Worm (Caenorhabditis elegans) whole organism, late embryonic: ENCODE measurements around the gene Y38F1A.8.

ENCODE experiments used
- C08G9.2 ChIP-seq: sonication (generic microtip); optimal IDR thresholded peaks from 2 replicates; lab custom pipeline; 2016; ENCODE audit warnings: mild to moderate bottlenecking, missing genetic modification characterization, moderate library complexity, missing compliant biosample characterization
- K02D7.2 ChIP-seq: sonication (generic microtip); optimal IDR thresholded peaks from 2 replicates; lab custom pipeline; 2017; ENCODE audit warnings: mild to moderate bottlenecking, missing genetic modification characterization, missing compliant biosample characterization
- ahr-1 ChIP-seq: sonication (generic microtip); optimal IDR thresholded peaks from 2 replicates; lab custom pipeline; 2016; ENCODE audit warnings: missing genetic modification characterization, missing compliant biosample characterization
- ceh-14 ChIP-seq: sonication (generic microtip); optimal IDR thresholded peaks from 2 replicates; lab custom pipeline; 2016; ENCODE audit warnings: missing genotype, missing genetic modification characterization, missing compliant biosample characterization
- ceh-18 ChIP-seq: sonication (generic microtip); optimal IDR thresholded peaks from 2 replicates; lab custom pipeline; 2016; ENCODE audit warnings: missing genetic modification characterization, missing compliant biosample characterization
- ceh-19 ChIP-seq: fragments of 200-800 bp; sonication (Bioruptor generic); optimal IDR thresholded peaks from 2 replicates; lab custom pipeline; 2018; ENCODE audit warnings: mild to moderate bottlenecking, missing genetic modification characterization, missing compliant biosample characterization
- ceh-2 ChIP-seq: sonication (generic microtip); optimal IDR thresholded peaks from 2 replicates; lab custom pipeline; 2016; ENCODE audit warnings: missing genotype, missing genetic modification characterization, missing compliant biosample characterization
- ceh-24 ChIP-seq: sonication (generic microtip); optimal IDR thresholded peaks from 2 replicates; lab custom pipeline; 2016; ENCODE audit warnings: mild to moderate bottlenecking, missing genetic modification characterization, missing compliant biosample characterization
- ceh-30 ChIP-seq: fragments of 150-350 bp; optimal IDR thresholded peaks from 2 replicates; lab custom pipeline; 2014; ENCODE audit warnings: missing biosample characterization, missing genetic modification characterization
- ceh-34 ChIP-seq: sonication (generic microtip); optimal IDR thresholded peaks from 2 replicates; lab custom pipeline; 2016; ENCODE audit warnings: mild to moderate bottlenecking, missing genetic modification characterization, missing compliant biosample characterization
- ceh-48 ChIP-seq: sonication (generic microtip); optimal IDR thresholded peaks from 2 replicates; lab custom pipeline; 2016; ENCODE audit warnings: missing genetic modification characterization, inconsistent platforms, missing compliant biosample characterization
- ceh-6 ChIP-seq: fragments of 200-800 bp; sonication (Bioruptor generic); optimal IDR thresholded peaks from 2 replicates; lab custom pipeline; 2018; ENCODE audit warnings: mild to moderate bottlenecking, missing genetic modification characterization, missing compliant biosample characterization
- dmd-4 ChIP-seq: sonication (generic microtip); optimal IDR thresholded peaks from 2 replicates; lab custom pipeline; 2016; ENCODE audit warnings: borderline replicate concordance, missing genetic modification characterization, missing compliant biosample characterization
- dve-1 ChIP-seq: sonication (generic microtip); optimal IDR thresholded peaks from 2 replicates; lab custom pipeline; 2017; ENCODE audit warnings: antibody characterized with exemption, mild to moderate bottlenecking, missing genetic modification characterization, missing compliant biosample characterization
- elt-2 ChIP-seq: sonication (generic microtip); optimal IDR thresholded peaks from 2 replicates; lab custom pipeline; 2016; ENCODE audit warnings: missing genetic modification reagents, missing genetic modification characterization, missing compliant biosample characterization
- elt-4 ChIP-seq: sonication (generic microtip); optimal IDR thresholded peaks from 2 replicates; lab custom pipeline; 2016; ENCODE audit warnings: missing genetic modification characterization, missing compliant biosample characterization
- ets-4 ChIP-seq: sonication (generic microtip); optimal IDR thresholded peaks from 2 replicates; lab custom pipeline; 2016; ENCODE audit warnings: missing genetic modification characterization, missing compliant biosample characterization
- eyg-1 ChIP-seq: sonication (generic microtip); optimal IDR thresholded peaks from 2 replicates; lab custom pipeline; 2016; ENCODE audit warnings: missing genotype, missing genetic modification characterization, missing compliant biosample characterization
- fkh-10 ChIP-seq: fragments of 150-350 bp; optimal IDR thresholded peaks from 2 replicates; lab custom pipeline; 2014; ENCODE audit warnings: missing biosample characterization, missing genetic modification reagents, missing genetic modification characterization
- gmeb-2 ChIP-seq: sonication (generic microtip); optimal IDR thresholded peaks from 2 replicates; lab custom pipeline; 2016; ENCODE audit warnings: missing genetic modification characterization, inconsistent platforms, missing compliant biosample characterization
- hlh-15 ChIP-seq: sonication (generic microtip); optimal IDR thresholded peaks from 2 replicates; lab custom pipeline; 2016; ENCODE audit warnings: missing genetic modification characterization, missing compliant biosample characterization
- hlh-30 ChIP-seq: sonication (generic microtip); optimal IDR thresholded peaks from 2 replicates; lab custom pipeline; 2017; ENCODE audit warnings: antibody characterized with exemption, missing genetic modification characterization, missing compliant biosample characterization; ENCODE audit not compliant: insufficient read depth
- hlh-6 ChIP-seq: sonication (generic microtip); optimal IDR thresholded peaks from 2 replicates; lab custom pipeline; 2016; ENCODE audit warnings: missing genotype, missing genetic modification characterization, missing compliant biosample characterization
- hlh-8 ChIP-seq: sonication (generic microtip); optimal IDR thresholded peaks from 2 replicates; lab custom pipeline; 2016; ENCODE audit warnings: missing genotype, missing genetic modification characterization, missing compliant biosample characterization
- lin-11 ChIP-seq: fragments of 200-800 bp; sonication (Bioruptor generic); optimal IDR thresholded peaks from 2 replicates; lab custom pipeline; 2018; ENCODE audit warnings: mild to moderate bottlenecking, missing genetic modification characterization, missing compliant biosample characterization
- madf-2 ChIP-seq: sonication (generic microtip); optimal IDR thresholded peaks from 2 replicates; lab custom pipeline; 2017; ENCODE audit warnings: missing genetic modification characterization, missing compliant biosample characterization
- nhr-11 ChIP-seq: fragments of 150-350 bp; optimal IDR thresholded peaks from 2 replicates; lab custom pipeline; 2014; ENCODE audit warnings: missing biosample characterization, missing genetic modification characterization
- odd-2 ChIP-seq: sonication (generic microtip); optimal IDR thresholded peaks from 2 replicates; lab custom pipeline; 2017; ENCODE audit warnings: antibody characterized with exemption, mild to moderate bottlenecking, missing genetic modification characterization, missing compliant biosample characterization
- pat-9 ChIP-seq: fragments of 200-800 bp; sonication (Bioruptor generic); optimal IDR thresholded peaks from 2 replicates; lab custom pipeline; 2018; ENCODE audit warnings: mild to moderate bottlenecking, missing genetic modification characterization, moderate library complexity, missing compliant biosample characterization
- pha-2 ChIP-seq: sonication (generic microtip); optimal IDR thresholded peaks from 2 replicates; lab custom pipeline; 2017; ENCODE audit warnings: mild to moderate bottlenecking, missing genetic modification characterization, missing compliant biosample characterization
- pha-4 ChIP-seq: fragments of 150-350 bp; optimal IDR thresholded peaks from 2 replicates; lab custom pipeline; 2018; ENCODE audit warnings: missing biosample characterization, missing genetic modification reagents, missing genetic modification characterization
- pros-1 ChIP-seq: fragments of 150-350 bp; optimal IDR thresholded peaks from 2 replicates; lab custom pipeline; 2014; ENCODE audit warnings: missing biosample characterization, missing genetic modification reagents, missing genetic modification characterization
- ref-2 ChIP-seq: sonication (generic microtip); optimal IDR thresholded peaks from 2 replicates; lab custom pipeline; 2016; ENCODE audit warnings: missing genetic modification characterization, missing compliant biosample characterization
- sox-2 ChIP-seq: fragments of 200-800 bp; sonication (Bioruptor generic); IDR thresholded peaks from 2 replicates; pipeline ENCODE4 v1.3.6; 2022; ENCODE audit warnings: missing genetic modification reagents, missing genetic modification characterization, missing compliant biosample characterization
- sox-4 ChIP-seq: sonication (generic microtip); optimal IDR thresholded peaks from 2 replicates; lab custom pipeline; 2017; ENCODE audit warnings: mild to moderate bottlenecking, missing genetic modification characterization, inconsistent platforms, missing compliant biosample characterization
- syd-9 ChIP-seq: sonication (generic microtip); optimal IDR thresholded peaks from 2 replicates; lab custom pipeline; 2016; ENCODE audit warnings: mild to moderate bottlenecking, missing genetic modification characterization, moderate library complexity, missing compliant biosample characterization
- tbx-2 ChIP-seq: sonication (generic microtip); optimal IDR thresholded peaks from 2 replicates; lab custom pipeline; 2016; ENCODE audit warnings: missing genetic modification characterization, missing compliant biosample characterization
- ttx-3 ChIP-seq: sonication (generic microtip); optimal IDR thresholded peaks from 2 replicates; lab custom pipeline; 2016; ENCODE audit warnings: missing genetic modification reagents, missing genetic modification characterization, missing compliant biosample characterization
- unc-3 ChIP-seq, 2 experiments: fragments of 200-800 bp in 1 of 2; sonication (Bioruptor generic) in 1 of 2; sonication (generic microtip) in 1 of 2; conservative IDR thresholded peaks in 1 of 2; optimal IDR thresholded peaks in 1 of 2; 2 replicates each; pipeline versions ENCODE4 v1.3.6 to Lab custom; 2016 to 2022; ENCODE audit warnings: missing compliant biosample characterization in 2 of 2, missing genetic modification characterization in 2 of 2, missing genetic modification reagents in 1 of 2
- unc-55 ChIP-seq: sonication (generic microtip); optimal IDR thresholded peaks from 2 replicates; lab custom pipeline; 2017; ENCODE audit warnings: missing biosample characterization, missing genetic modification reagents, missing genetic modification characterization
- zip-5 ChIP-seq: sonication (generic microtip); optimal IDR thresholded peaks from 2 replicates; lab custom pipeline; 2016; ENCODE audit warnings: missing genetic modification characterization, missing compliant biosample characterization
- ztf-16 ChIP-seq: sonication (generic microtip); optimal IDR thresholded peaks from 2 replicates; lab custom pipeline; 2017; ENCODE audit warnings: missing genetic modification characterization, missing compliant biosample characterization

Gene Y38F1A.8

ce11 chrII:12980212-12980611, 20.4 kb downstream of the Y38F1A.8 start, which contains the start of gene cyd-1:
cyd-1 (plus strand) TSS chrII:12980591.
- TF ChIP-seq dve-1 (tag; lab: Kevin White, UChicago) (no peak), elt-2 (tag; lab: Kevin White, UChicago) (peak; percentile 99)

- no peak for TF ChIP-seq ceh-14 (tag; lab: Kevin White, UChicago)
- TF ChIP-seq ceh-30, result no peak
- no peak for TF ChIP-seq sox-4 (tag; lab: Kevin White, UChicago)
- TF ChIP-seq ceh-34 (tag; lab: Kevin White, UChicago), result no peak
- no peak for TF ChIP-seq pha-2
- no peak for TF ChIP-seq nhr-11 (tag; lab: Kevin White, UChicago)
- no peak for TF ChIP-seq K02D7.2 (tag; lab: Kevin White, UChicago)
- TF ChIP-seq syd-9, result no peak
- TF ChIP-seq hlh-15, result no peak
- no peak for TF ChIP-seq ceh-18
Measured at ce11 chrII:12978658-12979057, 22.0 kb downstream of the Y38F1A.8 start.

DNA sequence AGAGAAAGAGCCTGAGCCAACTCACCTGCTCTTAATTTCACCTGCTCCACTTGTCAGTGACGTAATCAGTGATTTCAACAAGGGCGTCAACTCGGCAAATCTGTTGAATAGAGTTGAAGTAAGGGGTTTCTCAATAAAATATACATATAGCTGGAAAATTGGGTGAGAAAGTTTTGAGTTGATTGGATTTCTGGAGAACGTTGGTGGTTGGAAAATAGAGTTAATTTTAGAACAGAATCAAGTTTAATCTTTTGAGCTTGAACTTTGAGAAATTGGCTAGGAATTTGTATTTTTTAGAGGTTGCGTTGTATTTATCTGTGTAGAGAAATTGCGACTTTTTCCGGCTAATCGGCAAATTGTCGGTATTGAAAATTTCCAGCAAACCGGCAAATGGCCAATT, 31.0 kb downstream of the Y38F1A.8 start, which contains the start of gene Y38F1A.4:
Y38F1A.4 (minus strand) TSS at position 101 of the 400 bp plus-strand sequence.
- TF ChIP-seq ceh-2 (tag; lab: Kevin White, UChicago), result no peak
- no peak for TF ChIP-seq dve-1 (tag; lab: Kevin White, UChicago)
- no peak for TF ChIP-seq gmeb-2
- TF ChIP-seq ets-4 (tag; lab: Kevin White, UChicago), result no peak
- no peak for TF ChIP-seq lin-11
- no peak for TF ChIP-seq unc-3 (GFP tag; conservative IDR thresholded peaks at IDR 0.05; lab: Robert Waterston, UW)
- TF ChIP-seq unc-3 (tag; optimal IDR thresholded peaks at IDR 0.05; lab: Kevin White, UChicago), result no peak
- no peak for TF ChIP-seq ref-2 (tag; lab: Kevin White, UChicago)
- no peak for TF ChIP-seq ceh-24 (tag; lab: Kevin White, UChicago)
- TF ChIP-seq ttx-3 (tag; lab: Kevin White, UChicago), result no peak
- TF ChIP-seq ceh-48 (tag; lab: Kevin White, UChicago), result no peak
- TF ChIP-seq ceh-30, result no peak
- no peak for TF ChIP-seq zip-5 (tag; lab: Kevin White, UChicago)
- TF ChIP-seq tbx-2 (tag; lab: Kevin White, UChicago), result no peak
- TF ChIP-seq ztf-16 (tag; lab: Kevin White, UChicago), result no peak

DNA sequence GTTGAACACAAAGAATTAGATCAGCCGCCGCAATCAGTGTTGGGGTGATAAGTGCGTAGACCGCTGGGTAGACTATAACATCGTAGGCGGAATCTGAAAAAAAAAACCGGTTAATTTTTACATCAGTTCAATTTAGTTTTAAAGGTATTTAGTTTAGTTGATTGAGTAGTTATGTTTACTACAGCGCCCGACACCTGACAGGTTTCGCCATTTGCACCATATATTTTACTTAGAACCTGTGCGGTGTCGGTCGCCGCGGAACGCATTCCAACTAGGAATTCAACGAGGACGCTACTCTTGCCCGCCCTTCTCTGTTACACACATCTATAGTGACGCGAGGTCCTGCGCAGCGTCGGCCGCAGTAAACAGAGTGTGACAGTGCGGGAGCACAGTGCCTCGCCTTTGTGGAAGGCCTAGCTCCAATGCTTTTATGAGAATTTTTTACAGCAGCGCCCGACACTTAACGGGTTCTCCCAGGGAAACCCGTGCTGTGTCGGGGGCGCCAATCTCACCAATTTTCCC, 32.1 kb downstream of the Y38F1A.8 start:
- no peak for TF ChIP-seq ceh-2 (tag; lab: Kevin White, UChicago)
- TF ChIP-seq odd-2, result no peak
- no peak for TF ChIP-seq ztf-16 (tag; lab: Kevin White, UChicago)
- TF ChIP-seq C08G9.2 (tag; lab: Kevin White, UChicago), result no peak
- TF ChIP-seq ceh-48 (tag; lab: Kevin White, UChicago), result no peak
- TF ChIP-seq ceh-18, result no peak
- peak; percentile 20 for TF ChIP-seq hlh-6 (tag; lab: Kevin White, UChicago)

- TF ChIP-seq odd-2 (no peak), hlh-30 (tag; lab: Kevin White, UChicago) (no peak), eyg-1 (no peak)
- TF ChIP-seq, all 69 proteins: peak for 0
Measured at ce11 chrII:12966274-12966673, 34.4 kb downstream of the Y38F1A.8 start.

DNA sequence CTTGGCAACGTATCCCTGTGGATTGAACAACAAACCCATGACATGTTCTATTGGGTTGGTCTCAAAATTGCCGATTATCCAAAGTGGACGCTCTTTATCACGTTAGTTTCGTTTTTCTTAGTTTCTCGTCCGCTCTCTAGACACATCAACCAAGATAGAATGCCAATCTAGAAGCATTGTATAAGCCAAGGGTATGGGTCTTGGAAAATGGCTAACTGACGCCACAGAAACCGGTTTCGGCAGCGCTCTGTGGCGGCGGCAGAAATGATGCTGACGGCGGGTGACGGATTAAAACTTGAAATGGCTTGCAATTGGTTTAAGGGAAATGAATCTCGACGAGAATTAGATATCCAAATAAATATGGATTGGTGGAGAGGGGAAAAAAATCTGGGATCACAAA, 35.1 kb downstream of the Y38F1A.8 start:
- TF ChIP-seq pat-9 (tag; lab: Kevin White, UChicago) (no peak), hlh-30 (tag; lab: Kevin White, UChicago) (no peak), ceh-19 (GFP tag; lab: Kevin White, UChicago) (no peak), unc-55 (GFP tag; lab: Kevin White, UChicago) (no peak), ref-2 (tag; lab: Kevin White, UChicago) (no peak), ceh-6 (GFP tag; lab: Kevin White, UChicago) (no peak), lin-11 (no peak), elt-4 (no peak), madf-2 (tag; lab: Kevin White, UChicago) (no peak), dmd-4 (tag; lab: Kevin White, UChicago) (no peak), fkh-10 (no peak), zip-5 (tag; lab: Kevin White, UChicago) (no peak), hlh-8 (tag; lab: Kevin White, UChicago) (no peak), pros-1 (no peak), hlh-6 (tag; lab: Kevin White, UChicago) (no peak), pha-4 (tag; lab: Kevin White, UChicago) (no peak), sox-2 (no peak), ahr-1 (tag; lab: Kevin White, UChicago) (no peak)
